Fruit fly (Drosophila melanogaster) whole organism, embryonic: Measurements from ENCODE around the gene CG13699.

Experiments
- Ada2b ChIP-seq: fragments of 200-800 bp; sonication (Bioruptor generic); IDR thresholded peaks from 2 replicates; pipeline ENCODE4 v1.3.6; 2022; ENCODE audit warnings: missing biosample characterization, missing genetic modification characterization
- Bteb2 ChIP-seq: fragments of 200-800 bp; sonication (Bioruptor generic); optimal IDR thresholded peaks from 2 replicates; lab custom pipeline; 2016; ENCODE audit warnings: missing biosample characterization, missing genetic modification characterization
- CG10267 ChIP-seq: fragments of 200-800 bp; sonication (Bioruptor generic); optimal IDR thresholded peaks from 2 replicates; lab custom pipeline; 2018; ENCODE audit warnings: missing biosample characterization, mild to moderate bottlenecking, missing genetic modification characterization, moderate library complexity
- CG12391 ChIP-seq: fragments of 200-800 bp; sonication (Bioruptor generic); optimal IDR thresholded peaks from 3 replicates; lab custom pipeline; 2018; ENCODE audit warnings: missing biosample characterization, mild to moderate bottlenecking, missing genetic modification characterization, moderate library complexity
- CG12744 ChIP-seq: fragments of 200-800 bp; sonication (Bioruptor generic); optimal IDR thresholded peaks from 2 replicates; lab custom pipeline; 2016; ENCODE audit warnings: missing biosample characterization, missing genetic modification characterization
- CG13775 ChIP-seq: fragments of 200-800 bp; sonication (Bioruptor generic); optimal IDR thresholded peaks from 3 replicates; lab custom pipeline; 2017; ENCODE audit warnings: missing biosample characterization, mild to moderate bottlenecking, missing genetic modification characterization
- CG17186 ChIP-seq: fragments of 200-800 bp; sonication (Bioruptor generic); optimal IDR thresholded peaks from 3 replicates; lab custom pipeline; 2017; ENCODE audit warnings: missing biosample characterization, missing genetic modification reagents, missing genetic modification characterization
- CG2712 ChIP-seq: fragments of 200-800 bp; optimal IDR thresholded peaks from 3 replicates; lab custom pipeline; 2019; ENCODE audit warnings: missing biosample characterization, mild to moderate bottlenecking, missing genetic modification characterization, moderate library complexity
- CG30020 ChIP-seq: fragments of 200-800 bp; optimal IDR thresholded peaks from 2 replicates; lab custom pipeline; 2019; ENCODE audit warnings: missing biosample characterization, mild to moderate bottlenecking, missing genetic modification characterization, moderate library complexity
- CG32772 ChIP-seq: fragments of 200-800 bp; sonication (Bioruptor generic); IDR thresholded peaks from 2 replicates; pipeline ENCODE4 v1.3.6; 2022; ENCODE audit warnings: missing biosample characterization, missing genetic modification characterization
- CG33557 ChIP-seq: fragments of 200-800 bp; sonication (Bioruptor generic); optimal IDR thresholded peaks from 2 replicates; lab custom pipeline; 2019; ENCODE audit warnings: missing biosample characterization, mild to moderate bottlenecking, missing genetic modification characterization, moderate library complexity
- CG34422 ChIP-seq: fragments of 200-800 bp; sonication (Bioruptor generic); IDR thresholded peaks from 3 replicates; pipeline ENCODE4 v1.3.6; 2022; ENCODE audit warnings: missing biosample characterization, missing genetic modification characterization
- CG3726 ChIP-seq: fragments of 200-800 bp; sonication (Bioruptor generic); IDR thresholded peaks from 3 replicates; pipeline ENCODE4, ENCODE4 v1.3.6; 2022; ENCODE audit warnings: missing biosample characterization, missing genetic modification characterization
- CG4282 ChIP-seq: fragments of 200-800 bp; sonication (Bioruptor generic); optimal IDR thresholded peaks from 2 replicates; lab custom pipeline; 2016; ENCODE audit warnings: missing biosample characterization, missing genetic modification characterization
- CG4730 ChIP-seq: fragments of 200-800 bp; sonication (Bioruptor generic); IDR thresholded peaks from 2 replicates; pipeline ENCODE4 v1.3.6; 2022; ENCODE audit warnings: missing biosample characterization, missing genetic modification characterization
- CG6791 ChIP-seq: fragments of 200-800 bp; sonication (Bioruptor generic); IDR thresholded peaks from 3 replicates; pipeline ENCODE4 v1.3.6; 2022; ENCODE audit warnings: missing biosample characterization, missing genetic modification characterization; ENCODE audit not compliant: partially characterized antibody
- CG7786 ChIP-seq: fragments of 200-800 bp; sonication (Bioruptor generic); optimal IDR thresholded peaks from 2 replicates; lab custom pipeline; 2016; ENCODE audit warnings: missing biosample characterization, missing genetic modification characterization
- CG8281 ChIP-seq: fragments of 200-800 bp; sonication (Bioruptor generic); optimal IDR thresholded peaks from 2 replicates; lab custom pipeline; 2018; ENCODE audit warnings: missing biosample characterization, mild to moderate bottlenecking, missing genetic modification characterization, moderate library complexity
- CG9437 ChIP-seq: fragments of 200-800 bp; sonication (Bioruptor generic); optimal IDR thresholded peaks from 2 replicates; lab custom pipeline; 2018; ENCODE audit warnings: missing biosample characterization, mild to moderate bottlenecking, missing genetic modification characterization
- CG9932 ChIP-seq: fragments of 200-800 bp; sonication (Bioruptor generic); IDR thresholded peaks from 2 replicates; pipeline ENCODE4 v1.3.6; 2022; ENCODE audit warnings: missing biosample characterization, missing genetic modification characterization
- Dip2 ChIP-seq: fragments of 200-800 bp; sonication (Bioruptor generic); IDR thresholded peaks from 2 replicates; pipeline ENCODE4 v1.3.6; 2022; ENCODE audit warnings: missing biosample characterization, missing genetic modification characterization
- Dip3 ChIP-seq: fragments of 200-800 bp; sonication (Bioruptor generic); optimal IDR thresholded peaks from 3 replicates; lab custom pipeline; 2016; ENCODE audit warnings: missing biosample characterization, missing genetic modification characterization
- HHEX ChIP-seq: fragments of 200-800 bp; sonication (Bioruptor generic); optimal IDR thresholded peaks from 3 replicates; lab custom pipeline; 2017; ENCODE audit warnings: missing biosample characterization, mild to moderate bottlenecking, missing genetic modification characterization, missing genetic modification reagents
- Hand ChIP-seq: fragments of 200-800 bp; sonication (Bioruptor generic); optimal IDR thresholded peaks from 2 replicates; lab custom pipeline; 2017; ENCODE audit warnings: mild to moderate bottlenecking, missing biosample characterization, missing genetic modification reagents, missing genetic modification characterization
- Hsf ChIP-seq: fragments of 200-800 bp; sonication (Bioruptor generic); optimal IDR thresholded peaks from 3 replicates; lab custom pipeline; 2016; ENCODE audit warnings: missing biosample characterization, missing genetic modification characterization
- Side ChIP-seq: fragments of 200-800 bp; sonication (Bioruptor generic); optimal IDR thresholded peaks from 2 replicates; lab custom pipeline; 2016; ENCODE audit warnings: missing biosample characterization, missing genetic modification characterization
- Taf1 ChIP-seq: fragments of 200-800 bp; sonication (Bioruptor generic); IDR thresholded peaks from 2 replicates; pipeline ENCODE4 v1.3.6; 2022; ENCODE audit warnings: missing biosample characterization, missing genetic modification characterization
- Vsx1 ChIP-seq: fragments of 200-800 bp; sonication (Bioruptor generic); optimal IDR thresholded peaks from 2 replicates; lab custom pipeline; 2017; ENCODE audit warnings: missing biosample characterization, mild to moderate bottlenecking, missing genetic modification characterization, missing genetic modification reagents
- ab ChIP-seq: fragments of 200-800 bp; sonication (Bioruptor generic); optimal IDR thresholded peaks from 2 replicates; lab custom pipeline; 2016; ENCODE audit warnings: missing biosample characterization, missing genetic modification characterization
- ato ChIP-seq: fragments of 200-800 bp; sonication (Bioruptor generic); IDR thresholded peaks from 2 replicates; pipeline ENCODE4 v1.3.6; 2022; ENCODE audit warnings: missing biosample characterization, missing genetic modification characterization; ENCODE audit not compliant: partially characterized antibody
- cad ChIP-seq: fragments of >200 bp; optimal IDR thresholded peaks from 2 replicates; lab custom pipeline; 2017; ENCODE audit warnings: missing biosample characterization, missing genetic modification characterization
- corto ChIP-seq: fragments of 200-800 bp; sonication (Bioruptor generic); optimal IDR thresholded peaks from 2 replicates; lab custom pipeline; 2016; ENCODE audit warnings: missing biosample characterization, mild to moderate bottlenecking, missing genetic modification characterization, moderate library complexity
- dati ChIP-seq: fragments of 200-800 bp; sonication (Bioruptor generic); IDR thresholded peaks from 2 replicates; pipeline ENCODE4 v1.3.6; 2022; ENCODE audit warnings: missing biosample characterization, missing genetic modification characterization
- emc ChIP-seq: fragments of 200-800 bp; sonication (Bioruptor generic); optimal IDR thresholded peaks from 2 replicates; lab custom pipeline; 2016; ENCODE audit warnings: missing biosample characterization, missing genetic modification characterization
- ems ChIP-seq: fragments of 200-800 bp; sonication (Bioruptor generic); optimal IDR thresholded peaks from 3 replicates; lab custom pipeline; 2016; ENCODE audit warnings: missing biosample characterization, missing genetic modification characterization
- ewg ChIP-seq: fragments of 200-800 bp; sonication (Bioruptor generic); optimal IDR thresholded peaks from 3 replicates; lab custom pipeline; 2017; ENCODE audit warnings: mild to moderate bottlenecking, missing biosample characterization, missing genetic modification reagents, missing genetic modification characterization
- ftz-f1 ChIP-seq: fragments of 200-800 bp; sonication (Bioruptor generic); optimal IDR thresholded peaks from 2 replicates; lab custom pipeline; 2016; ENCODE audit warnings: missing biosample characterization, missing genetic modification characterization
- fu2 ChIP-seq: fragments of 200-800 bp; sonication (Bioruptor generic); optimal IDR thresholded peaks from 2 replicates; lab custom pipeline; 2016; ENCODE audit warnings: missing biosample characterization, missing genetic modification characterization
- gro ChIP-seq: fragments of 200-800 bp; sonication (Bioruptor generic); optimal IDR thresholded peaks from 2 replicates; lab custom pipeline; 2016; ENCODE audit warnings: missing biosample characterization, missing genetic modification characterization
- gsb-n ChIP-seq: fragments of 200-800 bp; sonication (Bioruptor generic); optimal IDR thresholded peaks from 3 replicates; lab custom pipeline; 2018; ENCODE audit warnings: missing biosample characterization, mild to moderate bottlenecking, missing genetic modification characterization
- hth ChIP-seq: fragments of >200 bp; optimal IDR thresholded peaks from 2 replicates; lab custom pipeline; 2017; ENCODE audit warnings: inconsistent platforms
- mam ChIP-seq: fragments of 200-800 bp; sonication (Bioruptor generic); optimal IDR thresholded peaks from 3 replicates; lab custom pipeline; 2016; ENCODE audit warnings: missing biosample characterization, missing genetic modification characterization
- nerfin-1 ChIP-seq: fragments of 200-800 bp; sonication (Bioruptor generic); optimal IDR thresholded peaks from 3 replicates; lab custom pipeline; 2019; ENCODE audit warnings: missing biosample characterization, mild to moderate bottlenecking, missing genetic modification characterization, moderate library complexity
- pfk ChIP-seq: fragments of 200-800 bp; sonication (Bioruptor generic); optimal IDR thresholded peaks from 2 replicates; lab custom pipeline; 2018; ENCODE audit warnings: missing biosample characterization, mild to moderate bottlenecking, missing genetic modification characterization, moderate library complexity
- pum ChIP-seq: fragments of 200-800 bp; sonication (Bioruptor generic); optimal IDR thresholded peaks from 2 replicates; lab custom pipeline; 2016; ENCODE audit warnings: missing biosample characterization, missing genetic modification characterization
- slbo ChIP-seq: fragments of 200-800 bp; sonication (Bioruptor generic); IDR thresholded peaks from 2 replicates; pipeline ENCODE4 v1.3.6; 2022; ENCODE audit warnings: missing biosample characterization, missing genetic modification characterization
- slp2 ChIP-seq: fragments of 200-800 bp; sonication (Bioruptor generic); optimal IDR thresholded peaks from 2 replicates; lab custom pipeline; 2016; ENCODE audit warnings: missing biosample characterization, missing genetic modification characterization
- tgo ChIP-seq: fragments of 200-800 bp; sonication (Bioruptor generic); IDR thresholded peaks from 3 replicates; pipeline ENCODE4 v1.3.6; 2022; ENCODE audit warnings: missing biosample characterization, missing genetic modification characterization
- trem ChIP-seq: fragments of 200-800 bp; optimal IDR thresholded peaks from 3 replicates; lab custom pipeline; 2019; ENCODE audit warnings: missing biosample characterization, mild to moderate bottlenecking, missing genetic modification characterization, moderate library complexity
- yki ChIP-seq: fragments of >200 bp; optimal IDR thresholded peaks from 3 replicates; lab custom pipeline; 2018

CG13699 gene

DNA sequence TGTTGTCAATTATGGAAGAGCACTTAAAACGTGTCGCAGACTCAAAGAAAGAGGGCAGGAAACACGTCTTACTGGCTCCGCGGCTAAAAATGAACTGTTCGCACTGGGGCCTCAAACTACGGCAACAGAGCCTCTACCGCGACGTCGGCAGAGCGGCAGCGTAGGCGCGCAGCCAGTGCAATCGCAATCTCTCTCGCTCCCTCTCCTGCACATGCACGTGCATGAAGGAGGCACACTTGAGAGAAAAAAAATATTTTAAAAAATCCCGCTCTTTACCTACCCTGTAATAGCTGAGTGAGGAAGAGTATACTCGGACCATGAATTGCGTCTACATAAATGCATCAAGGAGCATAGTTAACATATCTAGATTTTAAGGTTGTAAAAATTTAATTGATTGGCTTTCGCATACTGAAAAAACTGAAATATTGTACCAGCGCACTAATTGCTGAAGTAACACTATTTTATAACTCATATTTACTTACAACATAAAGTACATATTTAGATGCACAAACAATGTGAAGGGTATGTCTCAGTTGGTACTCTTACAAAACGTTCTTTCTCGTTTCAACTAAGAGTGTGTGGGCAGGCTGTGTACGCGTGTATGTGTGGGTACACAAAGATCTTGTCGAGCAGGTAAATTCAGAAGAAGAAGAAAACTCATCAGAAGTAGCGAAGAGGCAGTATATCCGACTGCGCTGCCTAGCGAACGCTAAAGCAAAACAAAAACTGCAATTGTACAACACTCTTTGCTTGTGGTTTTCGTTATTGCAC, 23.4 kb upstream of the CG13699 start, which contains the start of gene hid (continued):
- TF ChIP-seq CG4282 (GFP tag; lab: Kevin White, UChicago) (peak; percentile 15), CG12391 (tag; lab: Kevin White, UChicago) (peak; percentile 86), gro (GFP tag; lab: Kevin White, UChicago) (peak; percentile 71), Hsf (GFP tag; lab: Kevin White, UChicago) (peak; percentile 91), Hand (GFP tag; lab: Kevin White, UChicago) (no peak), Taf1 (GFP tag; lab: Robert Waterston, UW) (peak; percentile 54; the same call in 1 of the 2 replicates), Dip3 (peak; percentile 49), ato (no peak), CG33557 (peak; percentile 88), corto (peak; percentile 74), CG13775 (peak; percentile 86), CG30020 (tag; lab: Kevin White, UChicago) (no peak), tgo (peak; percentile 87), fu2 (GFP tag; lab: Kevin White, UChicago) (peak; percentile 74), emc (GFP tag; lab: Kevin White, UChicago) (peak; percentile 26), CG3726 (peak; percentile 62; the same call in 2 of the 3 replicates), CG9932 (GFP tag; lab: Robert Waterston, UW) (peak; percentile 67), CG6791 (GFP tag; lab: Robert Waterston, UW) (peak; percentile 54; the same call in 1 of the 3 replicates), gsb-n (tag; lab: Kevin White, UChicago) (peak; percentile 65), dati (GFP tag; lab: Robert Waterston, UW) (peak; percentile 22; the same call in 1 of the 2 replicates), CG34422 (GFP tag; lab: Robert Waterston, UW) (peak; percentile 82), CG10267 (tag; lab: Kevin White, UChicago) (peak; percentile 81), Vsx1 (GFP tag; lab: Kevin White, UChicago) (peak; percentile 73), CG4730 (GFP tag; lab: Robert Waterston, UW) (peak; percentile 75), CG7786 (peak; percentile 79), Dip2 (no peak), ab (GFP tag; lab: Kevin White, UChicago) (peak; percentile 75), ftz-f1 (no peak), CG2712 (peak; percentile 92), HHEX (GFP tag; lab: Kevin White, UChicago) (peak; percentile 69), slbo (GFP tag; lab: Robert Waterston, UW) (no peak; the same call in none of the 2 replicates), yki (lab: Kevin White, UChicago) (peak; percentile 34), hth (lab: Kevin White, UChicago) (no peak), cad (GFP tag; lab: Kevin White, UChicago) (peak; percentile 1), mam (GFP tag; lab: Kevin White, UChicago) (peak; percentile 81), CG32772 (GFP tag; lab: Robert Waterston, UW) (peak; percentile 89), pfk (GFP tag; lab: Kevin White, UChicago) (no peak), ewg (GFP tag; lab: Kevin White, UChicago) (peak; percentile 71), nerfin-1 (tag; lab: Kevin White, UChicago) (peak; percentile 83), pum (GFP tag; lab: Kevin White, UChicago) (peak; percentile 88), CG9437 (GFP tag; lab: Kevin White, UChicago) (peak; percentile 81), Ada2b (GFP tag; lab: Robert Waterston, UW) (peak; percentile 79), Bteb2 (GFP tag; lab: Kevin White, UChicago) (peak; percentile 60), trem (tag; lab: Kevin White, UChicago) (peak; percentile 80), CG17186 (GFP tag; lab: Kevin White, UChicago) (peak; percentile 22), slp2 (GFP tag; lab: Kevin White, UChicago) (peak; percentile 92), Side (GFP tag; lab: Kevin White, UChicago) (peak; percentile 88), CG12744 (GFP tag; lab: Kevin White, UChicago) (peak; percentile 54), ems (GFP tag; lab: Kevin White, UChicago) (peak; percentile 88), CG8281 (tag; lab: Kevin White, UChicago) (peak; percentile 55)
